Worm (Caenorhabditis elegans): ENCODE data around the gene tomm-40.

DNA sequence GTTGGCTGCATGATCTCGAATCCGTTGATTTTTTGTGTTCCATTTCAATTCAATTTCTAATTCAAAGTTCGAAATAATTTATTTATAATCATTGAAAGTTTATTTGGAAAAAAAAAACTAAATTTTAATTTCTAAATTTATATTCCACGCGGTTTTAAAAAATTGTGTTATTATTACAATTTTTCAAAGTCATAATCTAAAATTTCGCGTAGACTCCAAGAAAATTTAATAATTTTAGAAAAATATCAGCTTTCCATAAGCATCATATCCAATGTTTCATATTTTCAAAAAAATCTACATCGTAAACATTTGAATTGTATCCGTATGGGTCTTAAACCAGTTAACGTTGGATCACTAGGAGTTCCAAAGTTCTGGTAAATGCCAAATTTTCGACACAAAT, 27.0 kb upstream of the tomm-40 start, which contains the start of gene F44G4.5:
- TF ChIP-seq tbx-2 (tag; optimal IDR thresholded peaks at IDR 0.05) (no peak), snpc-4 (tag; optimal IDR thresholded peaks at IDR 0.05) (no peak), nhr-25 (tag; optimal IDR thresholded peaks at IDR 0.05) (no peak), nhr-28 (tag; optimal IDR thresholded peaks at IDR 0.05) (no peak), egl-27 (tag; optimal IDR thresholded peaks at IDR 0.05) (no peak), nhr-23 (tag; optimal IDR thresholded peaks at IDR 0.05) (no peak), nhr-76 (tag; optimal IDR thresholded peaks at IDR 0.05) (no peak), ceh-28 (tag; optimal IDR thresholded peaks at IDR 0.05) (no peak), nhr-12 (tag; optimal IDR thresholded peaks at IDR 0.05) (no peak), nhr-237 (tag; optimal IDR thresholded peaks at IDR 0.05) (no peak), fkh-10 (GFP tag; optimal IDR thresholded peaks at IDR 0.05) (no peak), ceh-9 (tag; optimal IDR thresholded peaks at IDR 0.05) (no peak), nhr-77 (tag; optimal IDR thresholded peaks at IDR 0.05) (no peak), ZK546.5 (tag; optimal IDR thresholded peaks at IDR 0.05) (no peak)

Measured in whole organism, L3 larva.